Fruit fly (Drosophila melanogaster) whole organism, embryonic: ENCODE measurements around the gene CG9130.

Source experiments
- CG11456 ChIP-seq: fragments of 200-800 bp; sonication (Bioruptor generic); IDR thresholded peaks from 3 replicates; pipeline ENCODE4 v1.3.6; 2022; ENCODE audit warnings: missing biosample characterization, missing genetic modification characterization
- CG11723 ChIP-seq: fragments of 200-800 bp; sonication (Bioruptor generic); optimal IDR thresholded peaks from 2 replicates; lab custom pipeline; 2017; ENCODE audit warnings: missing biosample characterization, mild to moderate bottlenecking, missing genetic modification characterization
- CG12219 ChIP-seq: fragments of 200-800 bp; sonication (Bioruptor generic); optimal IDR thresholded peaks from 3 replicates; lab custom pipeline; 2018; ENCODE audit warnings: missing biosample characterization, mild to moderate bottlenecking, missing genetic modification characterization
- CG1529 ChIP-seq: fragments of 200-800 bp; sonication (Bioruptor generic); optimal IDR thresholded peaks from 3 replicates; lab custom pipeline; 2018; ENCODE audit warnings: missing biosample characterization, missing genetic modification characterization
- CG17912 ChIP-seq: fragments of 200-800 bp; sonication (Bioruptor generic); optimal IDR thresholded peaks from 2 replicates; lab custom pipeline; 2018; ENCODE audit warnings: missing biosample characterization, mild to moderate bottlenecking, missing genetic modification characterization
- CG1832 ChIP-seq: fragments of 200-800 bp; sonication (Bioruptor generic); optimal IDR thresholded peaks from 2 replicates; lab custom pipeline; 2017; ENCODE audit warnings: missing biosample characterization, mild to moderate bottlenecking, missing genetic modification characterization, inconsistent platforms
- CG30431 ChIP-seq: fragments of 200-800 bp; sonication (Bioruptor generic); optimal IDR thresholded peaks from 2 replicates; lab custom pipeline; 2017; ENCODE audit warnings: missing biosample characterization, missing genetic modification characterization
- CG3407 ChIP-seq: fragments of 200-800 bp; sonication (Bioruptor generic); optimal IDR thresholded peaks from 2 replicates; lab custom pipeline; 2018; ENCODE audit warnings: missing biosample characterization, mild to moderate bottlenecking, missing genetic modification characterization
- CG3838 ChIP-seq: fragments of 200-800 bp; sonication (Bioruptor generic); optimal IDR thresholded peaks from 3 replicates; lab custom pipeline; 2016; ENCODE audit warnings: missing biosample characterization, missing genetic modification characterization
- CG3995 ChIP-seq: fragments of 200-800 bp; sonication (Bioruptor generic); optimal IDR thresholded peaks from 3 replicates; lab custom pipeline; 2016; ENCODE audit warnings: missing biosample characterization, missing genetic modification characterization
- CG4617 ChIP-seq: fragments of 200-800 bp; sonication (Bioruptor generic); optimal IDR thresholded peaks from 3 replicates; lab custom pipeline; 2016; ENCODE audit warnings: missing biosample characterization, missing genetic modification characterization, borderline replicate concordance
- CG7271 ChIP-seq: fragments of 200-800 bp; sonication (Bioruptor generic); optimal IDR thresholded peaks from 2 replicates; lab custom pipeline; 2018; ENCODE audit warnings: missing biosample characterization, mild to moderate bottlenecking, missing genetic modification characterization, moderate library complexity
- CG7357 ChIP-seq: fragments of 200-800 bp; sonication (Bioruptor generic); IDR thresholded peaks from 3 replicates; pipeline ENCODE4 v1.3.6; 2022; ENCODE audit warnings: missing biosample characterization, missing genetic modification characterization
- CG7839 ChIP-seq: fragments of 200-800 bp; sonication (Bioruptor generic); optimal IDR thresholded peaks from 3 replicates; lab custom pipeline; 2018; ENCODE audit warnings: missing biosample characterization, mild to moderate bottlenecking, missing genetic modification characterization, moderate library complexity
- CG8388 ChIP-seq: fragments of 200-800 bp; sonication (Bioruptor generic); optimal IDR thresholded peaks from 2 replicates; lab custom pipeline; 2019; ENCODE audit warnings: missing biosample characterization, mild to moderate bottlenecking, missing genetic modification characterization, moderate library complexity
- CG8924 ChIP-seq: fragments of 200-800 bp; optimal IDR thresholded peaks from 3 replicates; lab custom pipeline; 2019; ENCODE audit warnings: missing biosample characterization, mild to moderate bottlenecking, missing genetic modification characterization, moderate library complexity
- CG8944 ChIP-seq: fragments of 200-800 bp; sonication (Bioruptor generic); optimal IDR thresholded peaks from 3 replicates; lab custom pipeline; 2016; ENCODE audit warnings: missing biosample characterization, missing genetic modification characterization
- CG9609 ChIP-seq: fragments of 200-800 bp; sonication (Bioruptor generic); optimal IDR thresholded peaks from 3 replicates; lab custom pipeline; 2016; ENCODE audit warnings: missing biosample characterization, missing genetic modification characterization
- CoRest ChIP-seq: fragments of 200-800 bp; sonication (Bioruptor generic); optimal IDR thresholded peaks from 3 replicates; lab custom pipeline; 2018; ENCODE audit warnings: missing biosample characterization, mild to moderate bottlenecking, missing genetic modification characterization, moderate library complexity
- D ChIP-seq, 2 experiments: fragments of 200-800 bp in 1 of 2; fragments of >200 bp in 1 of 2; sonication (Bioruptor generic) in 1 of 2; optimal IDR thresholded peaks; 2 replicates in 1 of 2; 3 replicates in 1 of 2; lab custom pipeline; 2017; ENCODE audit warnings: mild to moderate bottlenecking in 1 of 2, missing biosample characterization in 1 of 2, missing genetic modification characterization in 1 of 2, missing genetic modification reagents in 1 of 2
- E2f2 ChIP-seq: fragments of 200-800 bp; sonication (Bioruptor generic); IDR thresholded peaks from 2 replicates; pipeline ENCODE4 v1.3.6; 2022; ENCODE audit warnings: missing biosample characterization, missing genetic modification characterization
- Fer2 ChIP-seq: fragments of 200-800 bp; sonication (Bioruptor generic); optimal IDR thresholded peaks from 2 replicates; lab custom pipeline; 2018; ENCODE audit warnings: missing biosample characterization, mild to moderate bottlenecking, missing genetic modification characterization, moderate library complexity
- HLH3B ChIP-seq: fragments of 200-800 bp; sonication (Bioruptor generic); IDR thresholded peaks from 2 replicates; pipeline ENCODE4 v1.3.6; 2022; ENCODE audit warnings: missing biosample characterization, missing genetic modification characterization
- HmgD ChIP-seq: fragments of 200-800 bp; sonication (Bioruptor generic); optimal IDR thresholded peaks from 3 replicates; lab custom pipeline; 2016; ENCODE audit warnings: missing biosample characterization, missing genetic modification characterization
- NC2α ChIP-seq: fragments of 200-800 bp; sonication (Bioruptor generic); optimal IDR thresholded peaks from 2 replicates; lab custom pipeline; 2016; ENCODE audit warnings: missing biosample characterization, missing genetic modification characterization
- Side ChIP-seq: fragments of 200-800 bp; sonication (Bioruptor generic); optimal IDR thresholded peaks from 2 replicates; lab custom pipeline; 2016; ENCODE audit warnings: missing biosample characterization, missing genetic modification characterization
- Six4 ChIP-seq: fragments of 200-800 bp; sonication (Bioruptor generic); optimal IDR thresholded peaks from 2 replicates; lab custom pipeline; 2016; ENCODE audit warnings: missing biosample characterization, missing genetic modification characterization
- Sox102F ChIP-seq: fragments of 200-800 bp; sonication (Bioruptor generic); optimal IDR thresholded peaks from 2 replicates; lab custom pipeline; 2018; ENCODE audit warnings: missing biosample characterization, mild to moderate bottlenecking, missing genetic modification characterization, moderate library complexity
- Spps ChIP-seq: fragments of 200-800 bp; sonication (Bioruptor generic); optimal IDR thresholded peaks from 2 replicates; lab custom pipeline; 2018; ENCODE audit warnings: missing biosample characterization, mild to moderate bottlenecking, missing genetic modification characterization
- Sry-δ ChIP-seq: fragments of 200-800 bp; sonication (Bioruptor generic); optimal IDR thresholded peaks from 2 replicates; lab custom pipeline; 2016; ENCODE audit warnings: missing biosample characterization, missing genetic modification characterization
- cato ChIP-seq: fragments of 200-800 bp; sonication (Bioruptor generic); optimal IDR thresholded peaks from 2 replicates; lab custom pipeline; 2016; ENCODE audit warnings: missing biosample characterization, missing genetic modification characterization, borderline replicate concordance
- chn ChIP-seq: fragments of 200-800 bp; sonication (Bioruptor generic); optimal IDR thresholded peaks from 2 replicates; lab custom pipeline; 2016; ENCODE audit warnings: missing biosample characterization, missing genetic modification characterization
- crc ChIP-seq: fragments of 200-800 bp; sonication (Bioruptor generic); optimal IDR thresholded peaks from 2 replicates; lab custom pipeline; 2016; ENCODE audit warnings: missing biosample characterization, missing genetic modification characterization
- crol ChIP-seq: fragments of 200-800 bp; sonication (Bioruptor generic); IDR thresholded peaks from 2 replicates; pipeline ENCODE4 v1.3.6; 2022; ENCODE audit warnings: missing biosample characterization, missing genetic modification characterization
- cwo ChIP-seq: fragments of 200-800 bp; sonication (Bioruptor generic); optimal IDR thresholded peaks from 3 replicates; lab custom pipeline; 2017; ENCODE audit warnings: missing biosample characterization, missing genetic modification characterization, mild to moderate bottlenecking, moderate library complexity, missing genetic modification reagents
- danr ChIP-seq: fragments of 200-800 bp; sonication (Bioruptor generic); IDR thresholded peaks from 2 replicates; pipeline ENCODE4 v1.3.6; 2022; ENCODE audit warnings: missing biosample characterization, missing genetic modification characterization
- hkb ChIP-seq, 2 experiments: fragments of 200-800 bp in 1 of 2; fragments of >200 bp in 1 of 2; sonication (Bioruptor generic) in 1 of 2; IDR thresholded peaks in 1 of 2; optimal IDR thresholded peaks in 1 of 2; 2 replicates each; pipeline versions ENCODE4 v1.3.6 to Lab custom; 2017 to 2022; ENCODE audit warnings: missing biosample characterization in 1 of 2, missing genetic modification characterization in 1 of 2
- kni ChIP-seq: fragments of 200-800 bp; sonication (Bioruptor generic); optimal IDR thresholded peaks from 3 replicates; lab custom pipeline; 2017; ENCODE audit warnings: mild to moderate bottlenecking, missing biosample characterization, missing genetic modification reagents, missing genetic modification characterization
- lmd ChIP-seq: fragments of 200-800 bp; sonication (Bioruptor generic); IDR thresholded peaks from 2 replicates; pipeline ENCODE4 v1.3.6; 2022; ENCODE audit warnings: missing biosample characterization, missing genetic modification characterization
- pfk ChIP-seq: fragments of 200-800 bp; sonication (Bioruptor generic); optimal IDR thresholded peaks from 2 replicates; lab custom pipeline; 2018; ENCODE audit warnings: missing biosample characterization, mild to moderate bottlenecking, missing genetic modification characterization, moderate library complexity
- phol ChIP-seq: fragments of 200-800 bp; sonication (Bioruptor generic); optimal IDR thresholded peaks from 3 replicates; lab custom pipeline; 2018; ENCODE audit warnings: missing biosample characterization, mild to moderate bottlenecking, missing genetic modification characterization, moderate library complexity
- repo ChIP-seq: fragments of 200-800 bp; sonication (Bioruptor generic); optimal IDR thresholded peaks from 2 replicates; lab custom pipeline; 2016; ENCODE audit warnings: missing biosample characterization, missing genetic modification characterization
- sisA ChIP-seq: fragments of 200-800 bp; sonication (Bioruptor generic); IDR thresholded peaks from 2 replicates; pipeline ENCODE4 v1.3.6; 2022; ENCODE audit warnings: missing biosample characterization, missing genetic modification characterization
- slou ChIP-seq: fragments of 200-800 bp; sonication (Bioruptor generic); optimal IDR thresholded peaks from 3 replicates; lab custom pipeline; 2016; ENCODE audit warnings: missing biosample characterization, missing genetic modification characterization
- ssp ChIP-seq: fragments of 200-800 bp; sonication (Bioruptor generic); IDR thresholded peaks from 2 replicates; pipeline ENCODE4 v1.3.6; 2022; ENCODE audit warnings: missing biosample characterization, missing genetic modification characterization
- stc ChIP-seq: fragments of 200-800 bp; sonication (Bioruptor generic); IDR thresholded peaks from 2 replicates; pipeline ENCODE4 v1.3.6; 2022; ENCODE audit warnings: missing biosample characterization, missing genetic modification characterization
- sug ChIP-seq: fragments of 200-800 bp; optimal IDR thresholded peaks from 2 replicates; lab custom pipeline; 2019; ENCODE audit warnings: missing biosample characterization, mild to moderate bottlenecking, missing genetic modification characterization, moderate library complexity
- tgo ChIP-seq: fragments of 200-800 bp; sonication (Bioruptor generic); IDR thresholded peaks from 3 replicates; pipeline ENCODE4 v1.3.6; 2022; ENCODE audit warnings: missing biosample characterization, missing genetic modification characterization
- z ChIP-seq: fragments of 200-800 bp; sonication (Bioruptor generic); IDR thresholded peaks from 3 replicates; pipeline ENCODE4 v1.3.6; 2022; ENCODE audit warnings: missing biosample characterization, missing genetic modification characterization
- zen2 ChIP-seq: fragments of 200-800 bp; sonication (Bioruptor generic); IDR thresholded peaks from 3 replicates; pipeline ENCODE4 v1.3.6; 2022; ENCODE audit warnings: missing biosample characterization, missing genetic modification characterization; ENCODE audit not compliant: partially characterized antibody

The CG9130 gene

dm6 chr3L:1216460-1216859 is 35.4 kb upstream of the CG9130 start (continued):
- TF ChIP-seq CG7271 = no peak
- peak; percentile 54 for TF ChIP-seq CG7839
- no peak for TF ChIP-seq hkb (optimal IDR thresholded peaks at IDR 0.05; lab: Kevin White, UChicago)
- peak; percentile 73; the same call in 1 of the 2 replicates for TF ChIP-seq hkb (GFP tag; IDR thresholded peaks at IDR 0.05; lab: Robert Waterston, UW)
- TF ChIP-seq Sox102F (GFP tag; lab: Kevin White, UChicago) = peak; percentile 64
- TF ChIP-seq lmd (GFP tag; lab: Robert Waterston, UW) = peak; percentile 45
- TF ChIP-seq CG30431 (GFP tag; lab: Kevin White, UChicago) = peak; percentile 36
- peak; percentile 65 for TF ChIP-seq sisA (GFP tag; lab: Robert Waterston, UW)
- TF ChIP-seq danr = no peak
- no peak for TF ChIP-seq kni (GFP tag; lab: Kevin White, UChicago)
- no peak for TF ChIP-seq CG3995 (GFP tag; lab: Kevin White, UChicago)
- TF ChIP-seq ssp (GFP tag; lab: Robert Waterston, UW) = 0 out of 2 replicates have a peak, but pooled peaks have one; percentile 25
- no peak for TF ChIP-seq E2f2 (GFP tag; lab: Robert Waterston, UW)
- no peak for TF ChIP-seq pfk (GFP tag; lab: Kevin White, UChicago)
- no peak for TF ChIP-seq Side (GFP tag; lab: Kevin White, UChicago)
- peak; percentile 1 for TF ChIP-seq repo
- peak; percentile 38 for TF ChIP-seq CoRest (tag; lab: Kevin White, UChicago)
- TF ChIP-seq CG9609 (GFP tag; lab: Kevin White, UChicago) = no peak
- no peak for TF ChIP-seq CG7357
- no peak for TF ChIP-seq crol (GFP tag; lab: Robert Waterston, UW)
- peak; percentile 17 for TF ChIP-seq CG3407 (GFP tag; lab: Kevin White, UChicago)
- no peak for TF ChIP-seq Fer2 (tag; lab: Kevin White, UChicago)
- TF ChIP-seq cato (GFP tag; lab: Kevin White, UChicago) = no peak
- TF ChIP-seq slou = no peak
- TF ChIP-seq tgo (GFP tag; lab: Robert Waterston, UW) = no peak
- TF ChIP-seq CG11456 (GFP tag; lab: Robert Waterston, UW) = no peak
- no peak for TF ChIP-seq D (optimal IDR thresholded peaks at IDR 0.05; lab: Kevin White, UChicago)
- peak; percentile 48 for TF ChIP-seq D (GFP tag; optimal IDR thresholded peaks at IDR 0.05; lab: Kevin White, UChicago)
- TF ChIP-seq CG1832 = no peak
- TF ChIP-seq CG8924 (tag; lab: Kevin White, UChicago) = peak; percentile 34
- no peak for TF ChIP-seq z (GFP tag; lab: Robert Waterston, UW)
- peak; percentile 0 for TF ChIP-seq Sry-δ
- TF ChIP-seq CG1529 = no peak
- TF ChIP-seq stc (GFP tag; lab: Robert Waterston, UW) = 0 out of 2 replicates have a peak, but pooled peaks have one; percentile 17
- peak; percentile 15 for TF ChIP-seq chn (GFP tag; lab: Kevin White, UChicago)
- TF ChIP-seq CG11723 (GFP tag; lab: Kevin White, UChicago) = no peak
- no peak for TF ChIP-seq NC2α (GFP tag; lab: Kevin White, UChicago)
- no peak for TF ChIP-seq cwo (GFP tag; lab: Kevin White, UChicago)
- TF ChIP-seq HLH3B (GFP tag; lab: Robert Waterston, UW) = peak; percentile 64; the same call in 1 of the 2 replicates
- TF ChIP-seq Six4 (GFP tag; lab: Kevin White, UChicago) = peak; percentile 1
- no peak for TF ChIP-seq CG4617 (GFP tag; lab: Kevin White, UChicago)
- peak; percentile 56 for TF ChIP-seq CG8388
- no peak for TF ChIP-seq zen2 (GFP tag; lab: Robert Waterston, UW)
- TF ChIP-seq sug (tag; lab: Kevin White, UChicago) = no peak
- peak; percentile 48 for TF ChIP-seq CG12219 (GFP tag; lab: Kevin White, UChicago)
- peak; percentile 66 for TF ChIP-seq phol (tag; lab: Kevin White, UChicago)
- TF ChIP-seq CG3838 (GFP tag; lab: Kevin White, UChicago) = no peak
- TF ChIP-seq HmgD = no peak
- TF ChIP-seq CG8944 (GFP tag; lab: Kevin White, UChicago) = no peak
- TF ChIP-seq CG17912 (GFP tag; lab: Kevin White, UChicago) = no peak
- TF ChIP-seq Spps (tag; lab: Kevin White, UChicago) = peak; percentile 21
- TF ChIP-seq crc (GFP tag; lab: Kevin White, UChicago) = peak; percentile 8
